Worm (Caenorhabditis elegans) whole organism, L4 larva: ENCODE results near the gene slo-2.

Experiments used
- D1046.2 ChIP-seq: fragments of 200-800 bp; sonication (Bioruptor generic); IDR thresholded peaks from 2 replicates; pipeline ENCODE4 v1.3.6; 2022; ENCODE audit warnings: missing genetic modification characterization, missing compliant biosample characterization
- F26F4.8 ChIP-seq: fragments of 200-800 bp; sonication (Bioruptor generic); conservative IDR thresholded peaks from 2 replicates; pipeline ENCODE4 v1.3.6; 2022; ENCODE audit warnings: missing genetic modification characterization, missing compliant biosample characterization
- R02D3.7 ChIP-seq: fragments of 150-350 bp; sonication (generic microtip); optimal IDR thresholded peaks from 3 replicates; lab custom pipeline; 2014; ENCODE audit warnings: missing biosample characterization, missing genetic modification characterization
- T26A8.4 ChIP-seq: fragments of 200-800 bp; sonication (Bioruptor generic); IDR thresholded peaks from 2 replicates; pipeline ENCODE4 v1.3.6; 2022; ENCODE audit warnings: missing genetic modification characterization, missing compliant biosample characterization
- Y105C5A.15 ChIP-seq: fragments of 200-800 bp; sonication (Bioruptor generic); IDR thresholded peaks from 2 replicates; pipeline ENCODE4 v1.3.6; 2022; ENCODE audit warnings: missing genetic modification characterization, missing compliant biosample characterization
- Y48G9A.11 ChIP-seq: fragments of 200-800 bp; sonication (Bioruptor generic); IDR thresholded peaks from 2 replicates; pipeline ENCODE4 v1.3.6; 2022; ENCODE audit warnings: missing genetic modification reagents, missing genetic modification characterization, missing compliant biosample characterization
- Y5F2A.4 ChIP-seq: fragments of 200-800 bp; sonication (Bioruptor generic); optimal IDR thresholded peaks from 2 replicates; lab custom pipeline; 2018; ENCODE audit warnings: mild to moderate bottlenecking, missing genetic modification characterization, missing compliant biosample characterization
- aha-1 ChIP-seq: fragments of 150-350 bp; peaks from one replicate; lab custom pipeline; 2014; ENCODE audit warnings: missing biosample characterization, missing genetic modification characterization
- aly-2 ChIP-seq: sonication (generic microtip); optimal IDR thresholded peaks from 2 replicates; lab custom pipeline; 2018; ENCODE audit warnings: missing biosample characterization, missing genetic modification characterization
- attf-4 ChIP-seq: sonication (generic microtip); optimal IDR thresholded peaks from 3 replicates; lab custom pipeline; 2017; ENCODE audit warnings: missing biosample characterization, missing genetic modification characterization
- ces-1 ChIP-seq: fragments of 150-350 bp; sonication (generic microtip); optimal IDR thresholded peaks from 4 replicates; lab custom pipeline; 2014; ENCODE audit warnings: missing biosample characterization, missing genetic modification reagents, missing genetic modification characterization
- ctbp-1 ChIP-seq: fragments of 200-800 bp; sonication (Bioruptor generic); IDR thresholded peaks from 2 replicates; pipeline ENCODE4 v1.3.6; 2022; ENCODE audit warnings: missing genetic modification reagents, missing genetic modification characterization, missing compliant biosample characterization
- daf-12 ChIP-seq: fragments of 150-350 bp; optimal IDR thresholded peaks from 2 replicates; lab custom pipeline; 2014; ENCODE audit warnings: missing biosample characterization, missing genetic modification reagents, missing genetic modification characterization
- daf-19 ChIP-seq: fragments of 200-800 bp; sonication (Bioruptor generic); conservative IDR thresholded peaks from 2 replicates; pipeline ENCODE4 v1.3.6; 2022; ENCODE audit warnings: missing genetic modification characterization, missing compliant biosample characterization
- dmd-6 ChIP-seq: fragments of 200-800 bp; sonication (Bioruptor generic); IDR thresholded peaks from 2 replicates; pipeline ENCODE4 v1.3.6; 2022; ENCODE audit warnings: missing genetic modification reagents, missing genetic modification characterization, missing compliant biosample characterization
- dmd-9 ChIP-seq: fragments of 200-800 bp; sonication (Bioruptor generic); IDR thresholded peaks from 2 replicates; pipeline ENCODE4 v1.3.6; 2022; ENCODE audit warnings: missing genetic modification reagents, missing genetic modification characterization, missing compliant biosample characterization
- egl-43 ChIP-seq: fragments of 200-800 bp; sonication (Bioruptor generic); IDR thresholded peaks from 2 replicates; pipeline ENCODE4 v1.3.6; 2022; ENCODE audit warnings: missing genetic modification reagents, missing genetic modification characterization, missing compliant biosample characterization
- fkh-10 ChIP-seq: fragments of 150-350 bp; optimal IDR thresholded peaks from 2 replicates; lab custom pipeline; 2014; ENCODE audit warnings: missing biosample characterization, missing genetic modification reagents, missing genetic modification characterization
- lim-7 ChIP-seq: fragments of 200-800 bp; sonication (Bioruptor generic); IDR thresholded peaks from 2 replicates; pipeline ENCODE4 v1.3.6; 2022; ENCODE audit warnings: missing genetic modification characterization, missing compliant biosample characterization
- lin-29 ChIP-seq: fragments of 200-800 bp; sonication (Bioruptor generic); IDR thresholded peaks from 2 replicates; pipeline ENCODE4 v1.3.6; 2022; ENCODE audit warnings: missing genetic modification reagents, missing genetic modification characterization, missing compliant biosample characterization
- lir-3 ChIP-seq: sonication (generic microtip); optimal IDR thresholded peaks from 2 replicates; lab custom pipeline; 2016; ENCODE audit warnings: mild to moderate bottlenecking, missing genetic modification characterization, missing compliant biosample characterization
- madf-5 ChIP-seq, 2 experiments: fragments of 200-800 bp; sonication (Bioruptor generic); IDR thresholded peaks; 2 replicates each; pipeline ENCODE4 v1.3.6; 2022; ENCODE audit warnings: missing compliant biosample characterization in 2 of 2, missing genetic modification characterization in 2 of 2
- mxl-2 ChIP-seq: fragments of 200-800 bp; sonication (Bioruptor generic); conservative IDR thresholded peaks from 2 replicates; pipeline ENCODE4 v1.3.6; 2022; ENCODE audit warnings: missing genetic modification reagents, missing genetic modification characterization, missing compliant biosample characterization
- mxl-3 ChIP-seq: fragments of 200-800 bp; sonication (Bioruptor generic); optimal IDR thresholded peaks from 2 replicates; lab custom pipeline; 2018; ENCODE audit warnings: mild to moderate bottlenecking, missing genetic modification characterization, missing compliant biosample characterization
- nhr-102 ChIP-seq: sonication (generic microtip); optimal IDR thresholded peaks from 2 replicates; lab custom pipeline; 2016; ENCODE audit warnings: mild to moderate bottlenecking, missing genetic modification characterization, moderate library complexity, missing compliant biosample characterization
- nhr-28 ChIP-seq: fragments of 150-350 bp; optimal IDR thresholded peaks from 2 replicates; lab custom pipeline; 2014; ENCODE audit warnings: missing biosample characterization, missing genetic modification characterization
- nhr-41 ChIP-seq: fragments of 200-800 bp; sonication (Bioruptor generic); IDR thresholded peaks from 2 replicates; pipeline ENCODE4 v1.3.6; 2022; ENCODE audit warnings: missing genetic modification reagents, missing genetic modification characterization, missing compliant biosample characterization
- nhr-48 ChIP-seq: sonication (generic microtip); optimal IDR thresholded peaks from 2 replicates; lab custom pipeline; 2016; ENCODE audit warnings: mild to moderate bottlenecking, missing genetic modification characterization, missing compliant biosample characterization
- pqm-1 ChIP-seq: sonication (generic microtip); optimal IDR thresholded peaks from 2 replicates; lab custom pipeline; 2017; ENCODE audit warnings: missing biosample characterization, missing genetic modification characterization
- rbr-2 ChIP-seq: sonication (generic microtip); optimal IDR thresholded peaks from 2 replicates; lab custom pipeline; 2016; ENCODE audit warnings: missing genotype, missing genetic modification characterization, missing compliant biosample characterization
- spr-1 ChIP-seq: sonication (generic microtip); optimal IDR thresholded peaks from 2 replicates; lab custom pipeline; 2016; ENCODE audit warnings: mild to moderate bottlenecking, missing genetic modification characterization, missing compliant biosample characterization
- unc-62 ChIP-seq, 3 experiments: fragments of 150-350 bp in 1 of 3; sonication (generic microtip); optimal IDR thresholded peaks in 2 of 3; peaks in 1 of 3; 1 replicate in 1 of 3; 2 replicates in 2 of 3; lab custom pipeline; 2014 to 2017; ENCODE audit warnings: missing biosample characterization in 3 of 3, missing genetic modification characterization in 3 of 3, missing genetic modification reagents in 3 of 3, missing genotype in 1 of 3
- zip-2 ChIP-seq: fragments of 150-350 bp; optimal IDR thresholded peaks from 2 replicates; lab custom pipeline; 2014; ENCODE audit warnings: missing biosample characterization, missing genetic modification characterization
- ztf-7 ChIP-seq: fragments of 150-350 bp; optimal IDR thresholded peaks from 2 replicates; lab custom pipeline; 2014; ENCODE audit warnings: missing biosample characterization, missing genetic modification characterization

The slo-2 gene

ce11 chrX:11392924-11393323 lies 12.8 kb downstream of the slo-2 start, which contains the start of gene prx-12 (continued):
- TF ChIP-seq lin-29 (no peak), nhr-28 (tag; lab: Kevin White, UChicago) (peak; percentile 76), Y5F2A.4 (no peak), madf-5 (GFP tag; IDR thresholded peaks at IDR 0.05; lab: Robert Waterston, UW) (no peak), pqm-1 (peak; percentile 72), attf-4 (no peak)

ce11 chrX:11387723-11388330 lies 17.9 kb downstream of the slo-2 start:
- TF ChIP-seq aha-1 (tag; lab: Kevin White, UChicago), result peak; percentile 58
- peak in 1 of 2 experiments; percentile 92 for TF ChIP-seq unc-62 (GFP tag; optimal IDR thresholded peaks at IDR 0.05 in 1 of 2; lab: Kevin White, UChicago)
- no peak for TF ChIP-seq unc-62 (tag; optimal IDR thresholded peaks at IDR 0.05; lab: Kevin White, UChicago)
- no peak for TF ChIP-seq nhr-41 (GFP tag; lab: Robert Waterston, UW)
- 0 out of 2 replicates have a peak, but pooled peaks have one; percentile 18 for TF ChIP-seq T26A8.4 (GFP tag; lab: Robert Waterston, UW)
- TF ChIP-seq ztf-7 (tag; lab: Kevin White, UChicago), result no peak

- TF ChIP-seq ces-1 (GFP tag; lab: Kevin White, UChicago), result peak; percentile 90
- TF ChIP-seq rbr-2 (tag; lab: Kevin White, UChicago), result no peak
- TF ChIP-seq ctbp-1 (GFP tag; lab: Robert Waterston, UW), result peak; percentile 62; the same call in 1 of the 2 replicates
- TF ChIP-seq Y48G9A.11, result no peak
- TF ChIP-seq lim-7 (GFP tag; lab: Robert Waterston, UW), result no peak
- peak; percentile 95 for TF ChIP-seq fkh-10 (GFP tag; lab: Kevin White, UChicago)
- TF ChIP-seq unc-62 (GFP tag; optimal IDR thresholded peaks at IDR 0.05 in 1 of 2; lab: Kevin White, UChicago), result peak in 1 of 2 experiments; percentile 5
- no peak for TF ChIP-seq unc-62 (tag; optimal IDR thresholded peaks at IDR 0.05; lab: Kevin White, UChicago)
- TF ChIP-seq mxl-2, result no peak
Measured at ce11 chrX:11386903-11387302, 18.8 kb downstream of the slo-2 start.

ce11 chrX:11385916-11386315 lies 19.8 kb downstream of the slo-2 start:
- no peak for TF ChIP-seq aly-2 (tag; lab: Kevin White, UChicago)
- no peak for TF ChIP-seq R02D3.7 (tag; lab: Kevin White, UChicago)
- TF ChIP-seq egl-43 (GFP tag; lab: Robert Waterston, UW), result no peak
- no peak for TF ChIP-seq spr-1 (tag; lab: Kevin White, UChicago)
- TF ChIP-seq mxl-3 (GFP tag; lab: Kevin White, UChicago), result no peak
- TF ChIP-seq Y105C5A.15, result no peak
- TF ChIP-seq lir-3 (tag; lab: Kevin White, UChicago), result no peak
- no peak for TF ChIP-seq F26F4.8 (GFP tag; lab: Robert Waterston, UW)
- TF ChIP-seq zip-2, result no peak
- no peak for TF ChIP-seq Y5F2A.4
- no peak for TF ChIP-seq nhr-48
- no peak for TF ChIP-seq madf-5 (GFP tag; IDR thresholded peaks at IDR 0.05; lab: Robert Waterston, UW)
- no peak for TF ChIP-seq daf-12 (tag; lab: Kevin White, UChicago)
- TF ChIP-seq D1046.2 (GFP tag; lab: Robert Waterston, UW), result no peak
- TF ChIP-seq dmd-9 (GFP tag; lab: Robert Waterston, UW), result no peak
- no peak for TF ChIP-seq daf-19 (GFP tag; lab: Robert Waterston, UW)
- TF ChIP-seq nhr-102 (tag; lab: Kevin White, UChicago), result no peak
- TF ChIP-seq dmd-6 (GFP tag; lab: Robert Waterston, UW), result no peak
